Comparison of ENCODE assay signal across 1 fruit fly cellular context in genomic region chr3L:8931916-8932315, dm6.
TF ChIP-seq lines count a peak whose summit lies in the region.

No protein-coding gene starts in this region.

TF ChIP-seq in whole organism, embryonic, 481 proteins besides CTCF, POLR2A, EP300 and RAD21 (continued from another document):
- TF ChIP-seq E2f2 (GFP tag; IDR thresholded peaks at IDR 0.05; lab: Robert Waterston, UW), result peak; percentile 77
- peak; percentile 29 for TF ChIP-seq CG17385 (GFP tag; optimal IDR thresholded peaks at IDR 0.05; lab: Kevin White, UChicago)
- no peak for TF ChIP-seq CG1832 (GFP tag; optimal IDR thresholded peaks at IDR 0.05; lab: Kevin White, UChicago)
- TF ChIP-seq Fer1 (GFP tag; optimal IDR thresholded peaks at IDR 0.05; lab: Kevin White, UChicago), result peak; percentile 44
- peak; percentile 5 for TF ChIP-seq nau (GFP tag; optimal IDR thresholded peaks at IDR 0.05; lab: Kevin White, UChicago)
- no peak for TF ChIP-seq tll (GFP tag; optimal IDR thresholded peaks at IDR 0.05; lab: Kevin White, UChicago)
- no peak for TF ChIP-seq Bteb2 (GFP tag; optimal IDR thresholded peaks at IDR 0.05; lab: Kevin White, UChicago)
- TF ChIP-seq PHDP (tag; optimal IDR thresholded peaks at IDR 0.05; lab: Kevin White, UChicago), result peak; percentile 38
